Worm (Caenorhabditis elegans): ENCODE measurements around the gene tos-1.

- TF ChIP-seq ztf-11 (tag; optimal IDR thresholded peaks at IDR 0.05) (no peak), ceh-82 (tag; optimal IDR thresholded peaks at IDR 0.05) (no peak), zag-1 (tag; optimal IDR thresholded peaks at IDR 0.05) (no peak), mbf-1 (tag; optimal IDR thresholded peaks at IDR 0.05) (no peak), mdl-1 (tag; optimal IDR thresholded peaks at IDR 0.05) (no peak), snpc-4 (tag; optimal IDR thresholded peaks at IDR 0.05) (no peak), fos-1 (tag; optimal IDR thresholded peaks at IDR 0.05) (no peak), nhr-11 (tag; optimal IDR thresholded peaks at IDR 0.05) (no peak), gmeb-1 (tag; optimal IDR thresholded peaks at IDR 0.05) (no peak), nhr-237 (tag; optimal IDR thresholded peaks at IDR 0.05) (no peak), lin-13 (GFP tag; optimal IDR thresholded peaks at IDR 0.05) (no peak), unc-62 (GFP tag; optimal IDR thresholded peaks at IDR 0.05) (no peak), ama-1 (optimal IDR thresholded peaks at IDR 0.05) (no peak), lin-11 (tag; optimal IDR thresholded peaks at IDR 0.05) (no peak)
Observed at ce11 chrV:9291919-9292318, 52.1 kb downstream of the tos-1 start, which contains the start of gene ZK682.7.

Data from whole organism, L2 larva.